Fruit fly (Drosophila melanogaster) whole organism, larva: Measurements from ENCODE around the gene CG46412.

Experiments used
- noc ChIP-seq: fragments of 200-800 bp; sonication (Bioruptor generic); optimal IDR thresholded peaks from 3 replicates; lab custom pipeline; 2019; ENCODE audit warnings: missing biosample characterization, mild to moderate bottlenecking, missing genetic modification characterization, moderate library complexity

The CG46412 gene

dm6 chr3L:11554796-11555195, 9.1 kb downstream of the CG46412 start:
- no peak for TF ChIP-seq noc

dm6 chr3L:11554338-11554737, 9.5 kb downstream of the CG46412 start:
- no peak for TF ChIP-seq noc

- no peak for TF ChIP-seq noc
Measured at dm6 chr3L:11553672-11554068, 10.2 kb downstream of the CG46412 start.

dm6 chr3L:11552996-11553671, 10.7 kb downstream of the CG46412 start:
- peak; percentile 29 for TF ChIP-seq noc

- no peak for TF ChIP-seq noc
Measured at dm6 chr3L:11551949-11552348, 11.9 kb downstream of the CG46412 start.

dm6 chr3L:11550359-11551056, 13.4 kb downstream of the CG46412 start:
- TF ChIP-seq noc = no peak

- TF ChIP-seq noc = no peak
Measured at dm6 chr3L:11549432-11549831, 14.4 kb downstream of the CG46412 start.

dm6 chr3L:11548009-11548408, 15.9 kb downstream of the CG46412 start:
- no peak for TF ChIP-seq noc

dm6 chr3L:11547302-11547994, 16.4 kb downstream of the CG46412 start:
- no peak for TF ChIP-seq noc

dm6 chr3L:11543681-11544299, 20.1 kb downstream of the CG46412 start:
- no peak for TF ChIP-seq noc

dm6 chr3L:11542948-11543347, 20.9 kb downstream of the CG46412 start:
- TF ChIP-seq noc = peak; percentile 50

dm6 chr3L:11542437-11542836, 21.4 kb downstream of the CG46412 start:
- no peak for TF ChIP-seq noc

- TF ChIP-seq noc = no peak
Measured at dm6 chr3L:11540330-11540702, 23.6 kb downstream of the CG46412 start.

- TF ChIP-seq noc = no peak
Measured at dm6 chr3L:11539511-11540329, 24.2 kb downstream of the CG46412 start.

- TF ChIP-seq noc = no peak
Measured at dm6 chr3L:11536767-11537419, 27.0 kb downstream of the CG46412 start.

- TF ChIP-seq noc = no peak
Measured at dm6 chr3L:11536132-11536531, 27.7 kb downstream of the CG46412 start.
